Worm (Caenorhabditis elegans): ENCODE data around the gene F42C5.6.

Gene F42C5.6

DNA sequence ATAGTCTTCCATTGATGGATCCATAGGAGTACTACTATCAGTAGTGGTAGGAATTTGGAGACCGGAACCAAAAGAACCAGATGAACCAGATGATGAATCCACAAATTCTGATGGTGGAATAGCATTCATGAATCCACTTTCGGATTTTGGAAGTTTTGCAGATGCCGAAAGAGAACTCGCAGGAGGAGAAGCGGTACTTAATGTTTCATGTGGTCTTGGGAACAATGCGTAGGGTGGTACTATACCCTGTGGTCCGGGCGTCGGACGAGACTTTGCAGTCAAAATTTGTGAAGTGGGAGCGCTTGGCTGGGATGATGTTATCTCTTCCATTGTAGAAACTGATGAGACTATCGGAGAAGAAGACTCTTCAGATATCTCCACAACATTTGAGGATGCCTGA is 29.2 kb upstream of the F42C5.6 start:
- TF ChIP-seq elt-2 (tag; optimal IDR thresholded peaks at IDR 0.05): no peak
- no peak for TF ChIP-seq unc-55 (GFP tag; optimal IDR thresholded peaks at IDR 0.05)
- no peak for TF ChIP-seq sox-2 (GFP tag; IDR thresholded peaks at IDR 0.05)
- no peak for TF ChIP-seq syd-9 (tag; optimal IDR thresholded peaks at IDR 0.05)
- no peak for TF ChIP-seq zip-5 (tag; optimal IDR thresholded peaks at IDR 0.05)
- no peak for TF ChIP-seq lim-6 (tag; optimal IDR thresholded peaks at IDR 0.05)
- no peak for TF ChIP-seq ets-4 (tag; optimal IDR thresholded peaks at IDR 0.05)
- TF ChIP-seq che-1 (tag; optimal IDR thresholded peaks at IDR 0.05): no peak
- TF ChIP-seq rnt-1 (tag; optimal IDR thresholded peaks at IDR 0.05): no peak
- no peak for TF ChIP-seq pha-4 (tag; optimal IDR thresholded peaks at IDR 0.05)
- TF ChIP-seq ceh-34 (tag; optimal IDR thresholded peaks at IDR 0.05): no peak
- no peak for TF ChIP-seq unc-86 (tag; optimal IDR thresholded peaks at IDR 0.05)
- no peak for TF ChIP-seq T23F11.4 (GFP tag; optimal IDR thresholded peaks at IDR 0.05)
- no peak for TF ChIP-seq ceh-19 (GFP tag; optimal IDR thresholded peaks at IDR 0.05)
- no peak for TF ChIP-seq ceh-24 (tag; optimal IDR thresholded peaks at IDR 0.05)
- TF ChIP-seq nhr-11 (tag; optimal IDR thresholded peaks at IDR 0.05): no peak
- TF ChIP-seq pha-2 (tag; optimal IDR thresholded peaks at IDR 0.05): no peak
- TF ChIP-seq F13H6.1 (tag; optimal IDR thresholded peaks at IDR 0.05): no peak

ce11 chrIV:7332695-7333094 is 23.8 kb upstream of the F42C5.6 start, which contains the start of gene ocr-4:
Gene ocr-4 (minus strand): TSS chrIV:7332795.
- TF ChIP-seq hlh-6 (tag; optimal IDR thresholded peaks at IDR 0.05) (no peak), hlh-8 (tag; optimal IDR thresholded peaks at IDR 0.05) (no peak), ceh-30 (tag; optimal IDR thresholded peaks at IDR 0.05) (no peak), mec-3 (tag; optimal IDR thresholded peaks at IDR 0.05; ENCODE audit: borderline replicate concordance) (no peak), unc-86 (tag; optimal IDR thresholded peaks at IDR 0.05) (no peak), ttx-3 (tag; optimal IDR thresholded peaks at IDR 0.05) (no peak), ceh-34 (tag; optimal IDR thresholded peaks at IDR 0.05) (no peak), ahr-1 (tag; optimal IDR thresholded peaks at IDR 0.05) (no peak), K09A11.1 (tag; optimal IDR thresholded peaks at IDR 0.05; ENCODE audit: insufficient read depth) (no peak), T23F11.4 (GFP tag; optimal IDR thresholded peaks at IDR 0.05) (no peak), ceh-18 (tag; optimal IDR thresholded peaks at IDR 0.05) (no peak), gmeb-2 (tag; optimal IDR thresholded peaks at IDR 0.05) (no peak), ceh-2 (tag; optimal IDR thresholded peaks at IDR 0.05) (no peak), dve-1 (tag; optimal IDR thresholded peaks at IDR 0.05) (no peak), sox-4 (tag; optimal IDR thresholded peaks at IDR 0.05) (no peak), ceh-31 (tag; optimal IDR thresholded peaks at IDR 0.05) (no peak), sox-2 (GFP tag; IDR thresholded peaks at IDR 0.05) (no peak), pax-1 (tag; optimal IDR thresholded peaks at IDR 0.05) (no peak), ceh-9 (tag; optimal IDR thresholded peaks at IDR 0.05) (no peak)

DNA sequence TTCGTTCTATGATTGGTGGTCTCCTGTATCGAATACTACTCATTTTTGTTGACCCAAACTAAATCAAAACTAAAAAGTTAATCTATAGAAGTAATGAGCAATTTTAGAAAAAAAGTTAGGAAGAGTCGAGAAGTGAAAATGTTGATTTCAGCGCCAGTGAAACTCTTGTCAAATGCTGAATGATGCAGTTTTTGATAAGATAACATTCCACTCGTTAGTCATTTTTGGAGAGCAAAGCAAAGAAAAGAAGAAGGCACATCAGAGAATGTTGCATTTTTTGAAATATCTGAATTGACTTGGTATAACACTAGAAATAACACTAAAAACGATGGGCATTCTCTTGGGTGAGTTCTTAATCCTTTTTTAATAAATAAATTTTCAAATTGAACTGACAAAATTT is 20.0 kb upstream of the F42C5.6 start, which contains the start of gene sqst-2:
Gene sqst-2 (minus strand): TSS at position 58 of the 400 bp plus-strand sequence.
- TF ChIP-seq syd-9 (tag; optimal IDR thresholded peaks at IDR 0.05) (no peak), pqm-1 (tag; optimal IDR thresholded peaks at IDR 0.05) (no peak), T23F11.4 (GFP tag; optimal IDR thresholded peaks at IDR 0.05) (no peak), sox-4 (tag; optimal IDR thresholded peaks at IDR 0.05) (no peak), dve-1 (tag; optimal IDR thresholded peaks at IDR 0.05) (no peak), Y22D7AL.16 (tag; optimal IDR thresholded peaks at IDR 0.05) (no peak), tbx-2 (tag; optimal IDR thresholded peaks at IDR 0.05) (no peak), nhr-232 (tag; optimal IDR thresholded peaks at IDR 0.05) (no peak), ahr-1 (tag; optimal IDR thresholded peaks at IDR 0.05) (no peak), eyg-1 (tag; optimal IDR thresholded peaks at IDR 0.05) (no peak), unc-3 (GFP tag; conservative IDR thresholded peaks at IDR 0.05) (no peak), unc-3 (tag; optimal IDR thresholded peaks at IDR 0.05) (no peak), unc-86 (tag; optimal IDR thresholded peaks at IDR 0.05) (no peak), fkh-6 (tag; optimal IDR thresholded peaks at IDR 0.05) (no peak), mec-3 (tag; optimal IDR thresholded peaks at IDR 0.05; ENCODE audit: borderline replicate concordance) (no peak), ttx-3 (tag; optimal IDR thresholded peaks at IDR 0.05) (no peak), pat-9 (tag; optimal IDR thresholded peaks at IDR 0.05) (no peak), C38D4.7 (GFP tag; optimal IDR thresholded peaks at IDR 0.05) (no peak), hlh-8 (tag; optimal IDR thresholded peaks at IDR 0.05) (no peak), ceh-24 (tag; optimal IDR thresholded peaks at IDR 0.05) (no peak)
